Worm (Caenorhabditis elegans) whole organism, L2 larva: ENCODE measurements around the gene F42A10.6.

Experiments used
- C34F6.9 ChIP-seq: fragments of 150-350 bp; optimal IDR thresholded peaks from 2 replicates; lab custom pipeline; 2014; ENCODE audit warnings: missing biosample characterization, missing genetic modification characterization
- F13H6.1 ChIP-seq: sonication (generic microtip); optimal IDR thresholded peaks from 2 replicates; lab custom pipeline; 2016; ENCODE audit warnings: missing genetic modification characterization, missing compliant biosample characterization
- Y55F3AM.14 ChIP-seq: fragments of 200-800 bp; sonication (Bioruptor generic); optimal IDR thresholded peaks from 2 replicates; lab custom pipeline; 2018; ENCODE audit warnings: mild to moderate bottlenecking, missing genetic modification characterization, missing compliant biosample characterization
- ZK546.5 ChIP-seq: sonication (generic microtip); optimal IDR thresholded peaks from 2 replicates; lab custom pipeline; 2017; ENCODE audit warnings: missing biosample characterization, missing genetic modification characterization
- ama-1 ChIP-seq: fragments of 150-350 bp; optimal IDR thresholded peaks from 2 replicates; lab custom pipeline; 2018; ENCODE audit warnings: inconsistent platforms
- blmp-1 ChIP-seq: sonication (generic microtip); optimal IDR thresholded peaks from 2 replicates; lab custom pipeline; 2017; ENCODE audit warnings: missing genetic modification characterization, mild to moderate bottlenecking, missing compliant biosample characterization, antibody characterized with exemption, moderate library complexity; ENCODE audit not compliant: insufficient read depth
- ceh-16 ChIP-seq: fragments of 150-350 bp; optimal IDR thresholded peaks from 2 replicates; lab custom pipeline; 2014; ENCODE audit warnings: missing biosample characterization, missing genetic modification characterization
- ceh-82 ChIP-seq: fragments of 150-350 bp; optimal IDR thresholded peaks from 2 replicates; lab custom pipeline; 2014; ENCODE audit warnings: missing biosample characterization, missing genetic modification characterization
- dmd-4 ChIP-seq: sonication (generic microtip); optimal IDR thresholded peaks from 2 replicates; lab custom pipeline; 2017; ENCODE audit warnings: missing biosample characterization, missing genetic modification characterization
- egl-27 ChIP-seq: sonication (generic microtip); optimal IDR thresholded peaks from 3 replicates; lab custom pipeline; 2017; ENCODE audit warnings: missing biosample characterization, missing genetic modification reagents, missing genetic modification characterization
- elt-1 ChIP-seq: fragments of 150-350 bp; optimal IDR thresholded peaks from 2 replicates; lab custom pipeline; 2014; ENCODE audit warnings: missing biosample characterization, missing genetic modification characterization
- elt-3 ChIP-seq: sonication (generic microtip); optimal IDR thresholded peaks from 2 replicates; lab custom pipeline; 2017; ENCODE audit warnings: missing biosample characterization, missing genetic modification characterization
- fos-1 ChIP-seq: fragments of 150-350 bp; optimal IDR thresholded peaks from 2 replicates; lab custom pipeline; 2014; ENCODE audit warnings: missing biosample characterization, missing genetic modification characterization
- gmeb-1 ChIP-seq: fragments of 150-350 bp; optimal IDR thresholded peaks from 2 replicates; lab custom pipeline; 2014; ENCODE audit warnings: missing biosample characterization, missing genetic modification characterization
- lin-11 ChIP-seq: fragments of 150-350 bp; sonication (generic microtip); optimal IDR thresholded peaks from 2 replicates; lab custom pipeline; 2014; ENCODE audit warnings: missing biosample characterization, missing genetic modification characterization, inconsistent platforms, mixed read lengths
- lin-13 ChIP-seq: fragments of 150-350 bp; optimal IDR thresholded peaks from 2 replicates; lab custom pipeline; 2014; ENCODE audit warnings: missing biosample characterization, missing genetic modification reagents, missing genetic modification characterization
- lin-39 ChIP-seq: fragments of 150-350 bp; optimal IDR thresholded peaks from 2 replicates; lab custom pipeline; 2014; ENCODE audit warnings: missing biosample characterization, missing genetic modification reagents, missing genetic modification characterization
- lsy-2 ChIP-seq, 2 experiments: fragments of 150-350 bp in 1 of 2; sonication (generic microtip) in 1 of 2; optimal IDR thresholded peaks; 2 replicates each; lab custom pipeline; 2014 to 2017; ENCODE audit warnings: missing biosample characterization in 2 of 2, missing genetic modification characterization in 2 of 2
- mab-5 ChIP-seq: fragments of 150-350 bp; optimal IDR thresholded peaks from 2 replicates; lab custom pipeline; 2014; ENCODE audit warnings: missing biosample characterization, missing genetic modification characterization
- mbf-1 ChIP-seq: sonication (generic microtip); optimal IDR thresholded peaks from 2 replicates; lab custom pipeline; 2017; ENCODE audit warnings: missing biosample characterization, missing genetic modification characterization
- mdl-1 ChIP-seq, 2 experiments: fragments of 150-350 bp in 1 of 2; sonication (generic microtip) in 1 of 2; optimal IDR thresholded peaks; 2 replicates each; lab custom pipeline; 2017; ENCODE audit warnings: missing biosample characterization in 2 of 2, missing genetic modification characterization in 2 of 2
- nhr-10 ChIP-seq: sonication (generic microtip); optimal IDR thresholded peaks from 2 replicates; lab custom pipeline; 2017; ENCODE audit warnings: missing biosample characterization, missing genetic modification characterization
- nhr-11 ChIP-seq: fragments of 150-350 bp; optimal IDR thresholded peaks from 2 replicates; lab custom pipeline; 2014; ENCODE audit warnings: missing biosample characterization, missing genetic modification characterization
- nhr-12 ChIP-seq: fragments of 150-350 bp; optimal IDR thresholded peaks from 2 replicates; lab custom pipeline; 2014; ENCODE audit warnings: missing biosample characterization, missing genetic modification characterization
- nhr-129 ChIP-seq: fragments of 150-350 bp; optimal IDR thresholded peaks from 2 replicates; lab custom pipeline; 2014; ENCODE audit warnings: missing biosample characterization, missing genetic modification characterization
- nhr-21 ChIP-seq: fragments of 150-350 bp; optimal IDR thresholded peaks from 2 replicates; lab custom pipeline; 2014; ENCODE audit warnings: missing biosample characterization, missing genetic modification characterization
- nhr-23 ChIP-seq: fragments of 150-350 bp; optimal IDR thresholded peaks from 2 replicates; lab custom pipeline; 2014; ENCODE audit warnings: missing biosample characterization, missing genetic modification reagents, missing genetic modification characterization
- nhr-237 ChIP-seq: fragments of 150-350 bp; optimal IDR thresholded peaks from 2 replicates; lab custom pipeline; 2014; ENCODE audit warnings: missing biosample characterization, missing genetic modification characterization
- nhr-25 ChIP-seq: fragments of 150-350 bp; sonication (generic microtip); optimal IDR thresholded peaks from 3 replicates; lab custom pipeline; 2014; ENCODE audit warnings: missing biosample characterization, missing genetic modification characterization
- nhr-6 ChIP-seq: fragments of 150-350 bp; optimal IDR thresholded peaks from 2 replicates; lab custom pipeline; 2014; ENCODE audit warnings: missing biosample characterization, missing genetic modification characterization
- nhr-77 ChIP-seq: fragments of 150-350 bp; optimal IDR thresholded peaks from 2 replicates; lab custom pipeline; 2014; ENCODE audit warnings: missing biosample characterization, missing genetic modification characterization
- peb-1 ChIP-seq: fragments of 150-350 bp; optimal IDR thresholded peaks from 2 replicates; lab custom pipeline; 2014; ENCODE audit warnings: missing biosample characterization, missing genetic modification characterization
- sem-4 ChIP-seq: fragments of 150-350 bp; optimal IDR thresholded peaks from 2 replicates; lab custom pipeline; 2014; ENCODE audit warnings: missing biosample characterization, missing genetic modification reagents, missing genetic modification characterization
- skn-1 ChIP-seq: sonication (generic microtip); optimal IDR thresholded peaks from 2 replicates; lab custom pipeline; 2017; ENCODE audit warnings: missing biosample characterization, missing genetic modification characterization
- sma-3 ChIP-seq: sonication (generic microtip); optimal IDR thresholded peaks from 2 replicates; lab custom pipeline; 2016; ENCODE audit warnings: missing genetic modification reagents, missing genetic modification characterization, missing compliant biosample characterization
- sma-9 ChIP-seq, 2 experiments: fragments of 150-350 bp in 1 of 2; sonication (generic microtip) in 1 of 2; optimal IDR thresholded peaks; 2 replicates each; lab custom pipeline; 2014 to 2016; ENCODE audit warnings: missing genetic modification characterization in 2 of 2, mild to moderate bottlenecking in 1 of 2, missing biosample characterization in 1 of 2, missing compliant biosample characterization in 1 of 2, missing genetic modification reagents in 1 of 2, moderate library complexity in 1 of 2
- snpc-4 ChIP-seq: fragments of 150-350 bp; optimal IDR thresholded peaks from 2 replicates; lab custom pipeline; 2014; ENCODE audit warnings: missing biosample characterization, missing genetic modification characterization
- unc-39 ChIP-seq: fragments of 150-350 bp; optimal IDR thresholded peaks from 2 replicates; lab custom pipeline; 2014; ENCODE audit warnings: missing biosample characterization, missing genetic modification characterization
- unc-55 ChIP-seq: fragments of 150-350 bp; sonication (generic microtip); optimal IDR thresholded peaks from 3 replicates; lab custom pipeline; 2014; ENCODE audit warnings: missing biosample characterization, missing genetic modification reagents, missing genetic modification characterization
- zag-1 ChIP-seq: fragments of 150-350 bp; optimal IDR thresholded peaks from 2 replicates; lab custom pipeline; 2014; ENCODE audit warnings: missing biosample characterization, missing genetic modification characterization
- ztf-1 ChIP-seq: fragments of 200-800 bp; sonication (Bioruptor generic); conservative IDR thresholded peaks from 2 replicates; pipeline ENCODE4 v1.3.6; 2022; ENCODE audit warnings: missing genetic modification characterization, missing compliant biosample characterization
- ztf-11 ChIP-seq: sonication (generic microtip); optimal IDR thresholded peaks from 2 replicates; lab custom pipeline; 2017; ENCODE audit warnings: missing biosample characterization, missing genetic modification characterization

Gene F42A10.6

ce11 chrIII:6164253-6164971 lies 12.2 kb downstream of the F42A10.6 start, which contains the start of gene F42A10.9 (continued):
- TF ChIP-seq C34F6.9 (peak; percentile 48), snpc-4 (tag; lab: Kevin White, UChicago) (no peak), gmeb-1 (tag; lab: Kevin White, UChicago) (no peak), mab-5 (tag; lab: Kevin White, UChicago) (no peak), nhr-6 (tag; lab: Kevin White, UChicago) (no peak), unc-55 (GFP tag; lab: Kevin White, UChicago) (no peak), lin-13 (GFP tag; lab: Kevin White, UChicago) (peak; percentile 17), blmp-1 (no peak), lsy-2 (tag; optimal IDR thresholded peaks at IDR 0.05; lab: Kevin White, UChicago) (no peak), peb-1 (no peak), sma-3 (no peak), nhr-77 (tag; lab: Kevin White, UChicago) (no peak), ztf-11 (no peak), elt-3 (tag; lab: Kevin White, UChicago) (no peak), skn-1 (no peak), dmd-4 (tag; lab: Kevin White, UChicago) (no peak), unc-39 (no peak)

ce11 chrIII:6163381-6163780 lies 13.3 kb downstream of the F42A10.6 start:
- TF ChIP-seq gmeb-1 (tag; lab: Kevin White, UChicago) (no peak), nhr-11 (tag; lab: Kevin White, UChicago) (no peak), blmp-1 (no peak), elt-3 (tag; lab: Kevin White, UChicago) (no peak), lin-39 (tag; lab: Kevin White, UChicago) (no peak), fos-1 (no peak), sma-3 (no peak), lin-11 (tag; lab: Kevin White, UChicago) (no peak), nhr-25 (tag; lab: Kevin White, UChicago) (no peak), ama-1 (lab: Kevin White, UChicago) (no peak), nhr-12 (tag; lab: Kevin White, UChicago) (no peak), sem-4 (no peak), nhr-23 (tag; lab: Kevin White, UChicago) (no peak), nhr-10 (tag; lab: Kevin White, UChicago) (no peak), skn-1 (no peak), F13H6.1 (tag; lab: Kevin White, UChicago) (no peak), nhr-129 (tag; lab: Kevin White, UChicago) (no peak), mbf-1 (tag; lab: Kevin White, UChicago) (no peak)

ce11 chrIII:6158642-6159475 lies 17.8 kb downstream of the F42A10.6 start, which contains the start of gene nfm-1:
Gene nfm-1 (plus strand): TSS chrIII:6159453.
- TF ChIP-seq skn-1 (peak; percentile 68), fos-1 (peak; percentile 95), mab-5 (tag; lab: Kevin White, UChicago) (no peak), ztf-1 (GFP tag; lab: Robert Waterston, UW) (no peak), nhr-25 (tag; lab: Kevin White, UChicago) (peak; percentile 36), unc-55 (GFP tag; lab: Kevin White, UChicago) (peak; percentile 63), nhr-237 (tag; lab: Kevin White, UChicago) (no peak), nhr-12 (tag; lab: Kevin White, UChicago) (no peak), ztf-11 (no peak), lin-11 (tag; lab: Kevin White, UChicago) (peak; percentile 70), blmp-1 (peak; percentile 18), nhr-11 (tag; lab: Kevin White, UChicago) (peak; percentile 39), sma-9 (GFP tag; optimal IDR thresholded peaks at IDR 0.05; lab: Kevin White, UChicago) (peak; percentile 64), sma-9 (tag; optimal IDR thresholded peaks at IDR 0.05; lab: Kevin White, UChicago) (no peak), Y55F3AM.14 (GFP tag; lab: Kevin White, UChicago) (no peak), zag-1 (tag; lab: Kevin White, UChicago) (no peak), sma-3 (peak; percentile 56), nhr-129 (tag; lab: Kevin White, UChicago) (peak; percentile 72), peb-1 (no peak), nhr-10 (tag; lab: Kevin White, UChicago) (peak; percentile 18), F13H6.1 (tag; lab: Kevin White, UChicago) (peak; percentile 52), C34F6.9 (peak; percentile 41), gmeb-1 (tag; lab: Kevin White, UChicago) (peak; percentile 72), lsy-2 (tag; optimal IDR thresholded peaks at IDR 0.05; lab: Kevin White, UChicago) (peak; percentile 57 to 68), ceh-82 (tag; lab: Kevin White, UChicago) (no peak), egl-27 (peak; percentile 15), lin-39 (tag; lab: Kevin White, UChicago) (no peak), nhr-21 (tag; lab: Kevin White, UChicago) (peak; percentile 60), ceh-16 (no peak), dmd-4 (tag; lab: Kevin White, UChicago) (no peak), ama-1 (lab: Kevin White, UChicago) (no peak), elt-1 (no peak), mdl-1 (tag; optimal IDR thresholded peaks at IDR 0.05; lab: Kevin White, UChicago) (peak in 1 of 2 experiments; percentile 13), mbf-1 (tag; lab: Kevin White, UChicago) (peak; percentile 21), ZK546.5 (tag; lab: Kevin White, UChicago) (no peak), elt-3 (tag; lab: Kevin White, UChicago) (no peak), snpc-4 (tag; lab: Kevin White, UChicago) (peak; percentile 15)
